Worm (Caenorhabditis elegans) whole organism, L4/young adult: ENCODE results near the gene srz-18.

ENCODE experiments used
- W03F9.2 ChIP-seq: fragments of 150-350 bp; optimal IDR thresholded peaks from 2 replicates; lab custom pipeline; 2014; ENCODE audit warnings: missing biosample characterization, missing genetic modification characterization
- dao-5 ChIP-seq: sonication (generic microtip); optimal IDR thresholded peaks from 2 replicates; lab custom pipeline; 2016; ENCODE audit warnings: missing genotype, missing genetic modification characterization, moderate library complexity, missing compliant biosample characterization
- him-1 ChIP-seq: sonication (generic microtip); optimal IDR thresholded peaks from 2 replicates; lab custom pipeline; 2016; ENCODE audit warnings: missing genotype, missing genetic modification reagents, missing genetic modification characterization, missing compliant biosample characterization

srz-18 gene

ce11 chrV:20656626-20657025 lies 30.1 kb downstream of the srz-18 start:
- TF ChIP-seq him-1 (tag; lab: Kevin White, UChicago) (no peak), dao-5 (tag; lab: Kevin White, UChicago) (no peak), W03F9.2 (tag; lab: Kevin White, UChicago) (no peak)

- TF ChIP-seq W03F9.2 (tag; lab: Kevin White, UChicago) (no peak), dao-5 (tag; lab: Kevin White, UChicago) (no peak), him-1 (tag; lab: Kevin White, UChicago) (no peak)
These were observed 33.5 kb downstream of the srz-18 start, which contains the start of gene W01F3.2 for ce11 chrV:20660025-20660424. TSS of gene W01F3.2 (plus strand) at chrV:20660325.

ce11 chrV:20662474-20662873 lies 36.0 kb downstream of the srz-18 start:
- TF ChIP-seq him-1 (tag; lab: Kevin White, UChicago) (no peak), dao-5 (tag; lab: Kevin White, UChicago) (no peak), W03F9.2 (tag; lab: Kevin White, UChicago) (no peak)

ce11 chrV:20663736-20664135 lies 37.2 kb downstream of the srz-18 start:
- TF ChIP-seq him-1 (tag; lab: Kevin White, UChicago) (no peak), W03F9.2 (tag; lab: Kevin White, UChicago) (no peak), dao-5 (tag; lab: Kevin White, UChicago) (no peak)

- no peak for TF ChIP-seq him-1 (tag; lab: Kevin White, UChicago)
- no peak for TF ChIP-seq dao-5 (tag; lab: Kevin White, UChicago)
- no peak for TF ChIP-seq W03F9.2 (tag; lab: Kevin White, UChicago)
These were observed 38.4 kb downstream of the srz-18 start for ce11 chrV:20664930-20665329.

ce11 chrV:20666905-20667304 lies 40.4 kb downstream of the srz-18 start, which contains the start of gene mlt-11:
TSS of gene mlt-11 (plus strand) at chrV:20667205.
- TF ChIP-seq him-1 (tag; lab: Kevin White, UChicago) = no peak
- no peak for TF ChIP-seq W03F9.2 (tag; lab: Kevin White, UChicago)
- TF ChIP-seq dao-5 (tag; lab: Kevin White, UChicago) = no peak

- TF ChIP-seq dao-5 (tag; lab: Kevin White, UChicago) (no peak), him-1 (tag; lab: Kevin White, UChicago) (no peak), W03F9.2 (tag; lab: Kevin White, UChicago) (no peak)
These were observed 44.1 kb downstream of the srz-18 start for ce11 chrV:20670625-20671024.
